Fruit fly (Drosophila melanogaster) whole organism, embryonic: ENCODE data around the gene bsk.

Source experiments
- Ada2b ChIP-seq: fragments of 200-800 bp; sonication (Bioruptor generic); IDR thresholded peaks from 2 replicates; pipeline ENCODE4 v1.3.6; 2022; ENCODE audit warnings: missing biosample characterization, missing genetic modification characterization
- CG10274 ChIP-seq: fragments of 200-800 bp; sonication (Bioruptor generic); optimal IDR thresholded peaks from 3 replicates; lab custom pipeline; 2017; ENCODE audit warnings: missing biosample characterization, mild to moderate bottlenecking, missing genetic modification characterization
- CG11247 ChIP-seq: fragments of 200-800 bp; sonication (Bioruptor generic); IDR thresholded peaks from 2 replicates; pipeline ENCODE4 v1.3.6; 2022; ENCODE audit warnings: missing biosample characterization, missing genetic modification characterization
- CG13296 ChIP-seq: fragments of 200-800 bp; sonication (Bioruptor generic); optimal IDR thresholded peaks from 3 replicates; lab custom pipeline; 2018; ENCODE audit warnings: missing biosample characterization, mild to moderate bottlenecking, missing genetic modification characterization
- CG13775 ChIP-seq: fragments of 200-800 bp; sonication (Bioruptor generic); optimal IDR thresholded peaks from 3 replicates; lab custom pipeline; 2017; ENCODE audit warnings: missing biosample characterization, mild to moderate bottlenecking, missing genetic modification characterization
- CG15696 ChIP-seq: fragments of 200-800 bp; sonication (Bioruptor generic); optimal IDR thresholded peaks from 2 replicates; lab custom pipeline; 2019; ENCODE audit warnings: missing biosample characterization, mild to moderate bottlenecking, missing genetic modification characterization, moderate library complexity
- CG1603 ChIP-seq: fragments of 200-800 bp; sonication (Bioruptor generic); optimal IDR thresholded peaks from 2 replicates; lab custom pipeline; 2019; ENCODE audit warnings: missing biosample characterization, mild to moderate bottlenecking, missing genetic modification characterization, moderate library complexity
- CG16815 ChIP-seq: fragments of 200-800 bp; sonication (Bioruptor generic); optimal IDR thresholded peaks from 3 replicates; lab custom pipeline; 2017; ENCODE audit warnings: missing biosample characterization, mild to moderate bottlenecking, missing genetic modification characterization
- CG17568 ChIP-seq: fragments of 200-800 bp; sonication (Bioruptor generic); optimal IDR thresholded peaks from 2 replicates; lab custom pipeline; 2018; ENCODE audit warnings: missing biosample characterization, mild to moderate bottlenecking, missing genetic modification characterization, moderate library complexity
- CG1792 ChIP-seq: fragments of 200-800 bp; sonication (Bioruptor generic); optimal IDR thresholded peaks from 2 replicates; lab custom pipeline; 2016; ENCODE audit warnings: missing biosample characterization, missing genetic modification characterization
- CG18262 ChIP-seq: fragments of 200-800 bp; optimal IDR thresholded peaks from 3 replicates; lab custom pipeline; 2019; ENCODE audit warnings: missing biosample characterization, mild to moderate bottlenecking, missing genetic modification characterization, moderate library complexity
- CG1832 ChIP-seq: fragments of 200-800 bp; sonication (Bioruptor generic); optimal IDR thresholded peaks from 2 replicates; lab custom pipeline; 2017; ENCODE audit warnings: missing biosample characterization, mild to moderate bottlenecking, missing genetic modification characterization, inconsistent platforms
- CG30020 ChIP-seq: fragments of 200-800 bp; optimal IDR thresholded peaks from 2 replicates; lab custom pipeline; 2019; ENCODE audit warnings: missing biosample characterization, mild to moderate bottlenecking, missing genetic modification characterization, moderate library complexity
- CG32772 ChIP-seq: fragments of 200-800 bp; sonication (Bioruptor generic); IDR thresholded peaks from 2 replicates; pipeline ENCODE4 v1.3.6; 2022; ENCODE audit warnings: missing biosample characterization, missing genetic modification characterization
- CG33557 ChIP-seq: fragments of 200-800 bp; sonication (Bioruptor generic); optimal IDR thresholded peaks from 2 replicates; lab custom pipeline; 2019; ENCODE audit warnings: missing biosample characterization, mild to moderate bottlenecking, missing genetic modification characterization, moderate library complexity
- CG3726 ChIP-seq: fragments of 200-800 bp; sonication (Bioruptor generic); IDR thresholded peaks from 3 replicates; pipeline ENCODE4, ENCODE4 v1.3.6; 2022; ENCODE audit warnings: missing biosample characterization, missing genetic modification characterization
- CG4707 ChIP-seq: fragments of 200-800 bp; sonication (Bioruptor generic); optimal IDR thresholded peaks from 2 replicates; lab custom pipeline; 2018; ENCODE audit warnings: missing biosample characterization, mild to moderate bottlenecking, missing genetic modification characterization, moderate library complexity
- CG5953 ChIP-seq: fragments of 200-800 bp; sonication (Bioruptor generic); IDR thresholded peaks from 2 replicates; pipeline ENCODE4 v1.3.6; 2022; ENCODE audit warnings: missing biosample characterization, missing genetic modification characterization
- CG6272 ChIP-seq: fragments of 200-800 bp; sonication (Bioruptor generic); IDR thresholded peaks from 2 replicates; pipeline ENCODE4 v1.3.6; 2022; ENCODE audit warnings: missing biosample characterization, missing genetic modification characterization
- CG6654 ChIP-seq: fragments of 200-800 bp; sonication (Bioruptor generic); optimal IDR thresholded peaks from 2 replicates; lab custom pipeline; 2017; ENCODE audit warnings: missing biosample characterization, mild to moderate bottlenecking, missing genetic modification characterization
- CG8281 ChIP-seq: fragments of 200-800 bp; sonication (Bioruptor generic); optimal IDR thresholded peaks from 2 replicates; lab custom pipeline; 2018; ENCODE audit warnings: missing biosample characterization, mild to moderate bottlenecking, missing genetic modification characterization, moderate library complexity
- Fer3 ChIP-seq: fragments of 200-800 bp; sonication (Bioruptor generic); optimal IDR thresholded peaks from 2 replicates; lab custom pipeline; 2018; ENCODE audit warnings: missing biosample characterization, mild to moderate bottlenecking, missing genetic modification characterization, moderate library complexity
- GATAe ChIP-seq: fragments of 200-800 bp; sonication (Bioruptor generic); conservative IDR thresholded peaks from 2 replicates; pipeline ENCODE4 v1.3.6; 2022; ENCODE audit warnings: missing biosample characterization, missing genetic modification characterization
- Max ChIP-seq: fragments of 200-800 bp; sonication (Bioruptor generic); optimal IDR thresholded peaks from 2 replicates; lab custom pipeline; 2016; ENCODE audit warnings: missing biosample characterization, mild to moderate bottlenecking, missing genetic modification characterization
- Neu2 ChIP-seq: fragments of 200-800 bp; sonication (Bioruptor generic); optimal IDR thresholded peaks from 3 replicates; lab custom pipeline; 2016; ENCODE audit warnings: missing biosample characterization, missing genetic modification characterization, borderline replicate concordance
- Nf-YA ChIP-seq: fragments of 200-800 bp; sonication (Bioruptor generic); IDR thresholded peaks from 2 replicates; pipeline ENCODE4 v1.3.6; 2022; ENCODE audit warnings: missing biosample characterization, missing genetic modification characterization
- Nf-YC ChIP-seq: fragments of 200-800 bp; optimal IDR thresholded peaks from 3 replicates; lab custom pipeline; 2019; ENCODE audit warnings: missing biosample characterization, mild to moderate bottlenecking, missing genetic modification characterization, moderate library complexity
- Rfx ChIP-seq: fragments of 200-800 bp; sonication (Bioruptor generic); IDR thresholded peaks from 2 replicates; pipeline ENCODE4 v1.3.6; 2022; ENCODE audit warnings: missing biosample characterization, missing genetic modification characterization
- Sry-β ChIP-seq: fragments of 200-800 bp; sonication (Bioruptor generic); optimal IDR thresholded peaks from 2 replicates; lab custom pipeline; 2018; ENCODE audit warnings: missing biosample characterization, mild to moderate bottlenecking, missing genetic modification characterization, moderate library complexity
- Xbp1 ChIP-seq: fragments of 200-800 bp; sonication (Bioruptor generic); optimal IDR thresholded peaks from 3 replicates; lab custom pipeline; 2016; ENCODE audit warnings: missing biosample characterization, mild to moderate bottlenecking, missing genetic modification characterization
- Xrp1 ChIP-seq: fragments of 200-800 bp; sonication (Bioruptor generic); IDR thresholded peaks from 2 replicates; pipeline ENCODE4 v1.3.6; 2022; ENCODE audit warnings: missing biosample characterization, missing genetic modification characterization
- da ChIP-seq: fragments of 200-800 bp; sonication (Bioruptor generic); optimal IDR thresholded peaks from 2 replicates; lab custom pipeline; 2016; ENCODE audit warnings: missing biosample characterization, missing genetic modification characterization
- dati ChIP-seq: fragments of 200-800 bp; sonication (Bioruptor generic); IDR thresholded peaks from 2 replicates; pipeline ENCODE4 v1.3.6; 2022; ENCODE audit warnings: missing biosample characterization, missing genetic modification characterization
- dimm ChIP-seq: fragments of 200-800 bp; sonication (Bioruptor generic); IDR thresholded peaks from 2 replicates; pipeline ENCODE4 v1.3.6; 2022; ENCODE audit warnings: missing biosample characterization, missing genetic modification characterization
- disco-r ChIP-seq: fragments of 200-800 bp; sonication (Bioruptor generic); optimal IDR thresholded peaks from 2 replicates; lab custom pipeline; 2016; ENCODE audit warnings: missing biosample characterization, missing genetic modification characterization
- en ChIP-seq: fragments of 200-800 bp; sonication (Bioruptor generic); optimal IDR thresholded peaks from 2 replicates; lab custom pipeline; 2016; ENCODE audit warnings: missing biosample characterization, missing genetic modification characterization
- gro ChIP-seq: fragments of 200-800 bp; sonication (Bioruptor generic); optimal IDR thresholded peaks from 2 replicates; lab custom pipeline; 2016; ENCODE audit warnings: missing biosample characterization, missing genetic modification characterization
- lilli ChIP-seq: fragments of 200-800 bp; sonication (Bioruptor generic); optimal IDR thresholded peaks from 3 replicates; lab custom pipeline; 2016; ENCODE audit warnings: missing biosample characterization, missing genetic modification characterization
- lmd ChIP-seq: fragments of 200-800 bp; sonication (Bioruptor generic); IDR thresholded peaks from 2 replicates; pipeline ENCODE4 v1.3.6; 2022; ENCODE audit warnings: missing biosample characterization, missing genetic modification characterization
- odd ChIP-seq: fragments of 200-800 bp; sonication (Bioruptor generic); optimal IDR thresholded peaks from 2 replicates; lab custom pipeline; 2017; ENCODE audit warnings: missing biosample characterization, mild to moderate bottlenecking, missing genetic modification characterization
- peb ChIP-seq: fragments of 200-800 bp; sonication (Bioruptor generic); IDR thresholded peaks from 2 replicates; pipeline ENCODE4 v1.3.6; 2022; ENCODE audit warnings: missing biosample characterization, missing genetic modification characterization
- repo ChIP-seq: fragments of 200-800 bp; sonication (Bioruptor generic); optimal IDR thresholded peaks from 2 replicates; lab custom pipeline; 2016; ENCODE audit warnings: missing biosample characterization, missing genetic modification characterization
- sens ChIP-seq: fragments of 200-800 bp; sonication (Bioruptor generic); peaks from one replicate; lab custom pipeline; 2016; ENCODE audit warnings: missing biosample characterization, missing genetic modification characterization
- slou ChIP-seq: fragments of 200-800 bp; sonication (Bioruptor generic); optimal IDR thresholded peaks from 3 replicates; lab custom pipeline; 2016; ENCODE audit warnings: missing biosample characterization, missing genetic modification characterization
- sob ChIP-seq: fragments of 200-800 bp; sonication (Bioruptor generic); IDR thresholded peaks from 2 replicates; pipeline ENCODE4 v1.3.6; 2022; ENCODE audit warnings: missing biosample characterization, missing genetic modification characterization
- toy ChIP-seq: fragments of 200-800 bp; sonication (Bioruptor generic); IDR thresholded peaks from 2 replicates; pipeline ENCODE4 v1.3.6; 2022; ENCODE audit warnings: missing biosample characterization, missing genetic modification characterization
- trem ChIP-seq: fragments of 200-800 bp; optimal IDR thresholded peaks from 3 replicates; lab custom pipeline; 2019; ENCODE audit warnings: missing biosample characterization, mild to moderate bottlenecking, missing genetic modification characterization, moderate library complexity
- tx ChIP-seq: fragments of 200-800 bp; sonication (Bioruptor generic); optimal IDR thresholded peaks from 2 replicates; lab custom pipeline; 2016; ENCODE audit warnings: missing biosample characterization, missing genetic modification characterization
- vvl ChIP-seq: fragments of 200-800 bp; sonication (Bioruptor generic); IDR thresholded peaks from 2 replicates; pipeline ENCODE4 v1.3.6; 2022; ENCODE audit warnings: missing biosample characterization, missing genetic modification characterization
- wdn ChIP-seq: fragments of 200-800 bp; sonication (Bioruptor generic); IDR thresholded peaks from 2 replicates; pipeline ENCODE4 v1.3.6; 2022; ENCODE audit warnings: missing biosample characterization, missing genetic modification characterization

bsk gene

dm6 chr2L:10261774-10262173 is 11.5 kb upstream of the bsk start:
- TF ChIP-seq CG11247 (GFP tag; lab: Robert Waterston, UW) = no peak
- no peak for TF ChIP-seq Max (GFP tag; lab: Kevin White, UChicago)
- no peak for TF ChIP-seq GATAe (GFP tag; lab: Robert Waterston, UW)
- no peak for TF ChIP-seq dimm
- no peak for TF ChIP-seq Xrp1
- no peak for TF ChIP-seq sens (GFP tag; lab: Kevin White, UChicago)
- TF ChIP-seq CG6654 (GFP tag; lab: Kevin White, UChicago) = no peak
- TF ChIP-seq CG6272 (GFP tag; lab: Robert Waterston, UW) = no peak
- TF ChIP-seq Neu2 = no peak
- TF ChIP-seq CG5953 (GFP tag; lab: Robert Waterston, UW) = no peak
- TF ChIP-seq Xbp1 (GFP tag; lab: Kevin White, UChicago) = no peak
- no peak for TF ChIP-seq en (GFP tag; lab: Kevin White, UChicago)
- TF ChIP-seq vvl (GFP tag; lab: Robert Waterston, UW) = no peak
- no peak for TF ChIP-seq slou
- no peak for TF ChIP-seq CG33557 (GFP tag; lab: Kevin White, UChicago)
- no peak for TF ChIP-seq odd (GFP tag; lab: Kevin White, UChicago)
- TF ChIP-seq CG13775 (GFP tag; lab: Kevin White, UChicago) = no peak
- TF ChIP-seq, all 482 proteins: peak for 0

- TF ChIP-seq CG4707 (GFP tag; lab: Kevin White, UChicago) (peak; percentile 61), CG16815 (GFP tag; lab: Kevin White, UChicago) (no peak), Nf-YC (tag; lab: Kevin White, UChicago) (peak; percentile 54), gro (GFP tag; lab: Kevin White, UChicago) (peak; percentile 59), en (GFP tag; lab: Kevin White, UChicago) (peak; percentile 51), disco-r (GFP tag; lab: Kevin White, UChicago) (no peak), sob (GFP tag; lab: Robert Waterston, UW) (0 out of 2 replicates have a peak, but pooled peaks have one; percentile 54), lilli (GFP tag; lab: Kevin White, UChicago) (peak; percentile 69), CG10274 (peak; percentile 28), Nf-YA (no peak), CG13296 (GFP tag; lab: Kevin White, UChicago) (peak; percentile 51), CG1792 (peak; percentile 58), CG3726 (GFP tag; lab: Robert Waterston, UW) (no peak), da (GFP tag; lab: Kevin White, UChicago) (no peak), CG18262 (tag; lab: Kevin White, UChicago) (peak; percentile 84), toy (GFP tag; lab: Robert Waterston, UW) (no peak), dati (GFP tag; lab: Robert Waterston, UW) (no peak), Fer3 (tag; lab: Kevin White, UChicago) (peak; percentile 61), CG1603 (tag; lab: Kevin White, UChicago) (peak; percentile 80), lmd (no peak), CG8281 (tag; lab: Kevin White, UChicago) (no peak), Sry-β (GFP tag; lab: Kevin White, UChicago) (peak; percentile 11), CG30020 (peak; percentile 98), CG17568 (GFP tag; lab: Kevin White, UChicago) (no peak), CG15696 (tag; lab: Kevin White, UChicago) (peak; percentile 63), tx (peak; percentile 64), Rfx (no peak; the same call in 1 of the 2 replicates), repo (GFP tag; lab: Kevin White, UChicago) (peak; percentile 42), wdn (GFP tag; lab: Robert Waterston, UW) (0 out of 2 replicates have a peak, but pooled peaks have one; percentile 21), trem (tag; lab: Kevin White, UChicago) (peak; percentile 61), CG1832 (GFP tag; lab: Kevin White, UChicago) (no peak), Ada2b (GFP tag; lab: Robert Waterston, UW) (peak; percentile 57), peb (no peak), CG32772 (no peak)
Measured at dm6 chr2L:10260750-10261493, 10.6 kb upstream of the bsk start, which contains the start of gene Pten. Pten (minus strand) TSS chr2L:10261049.
